Fruit fly (Drosophila melanogaster) whole organism, embryonic: ENCODE measurements around the gene Ac13E.
A peak's percentile ranks its signal among the peaks of the same experiment; 100 is the strongest.

Experiments
- Adf1 ChIP-seq: fragments of 200-800 bp; sonication (Bioruptor generic); IDR thresholded peaks from 2 replicates; pipeline ENCODE4 v1.3.6; 2022; ENCODE audit warnings: missing biosample characterization, missing genetic modification characterization
- CG10959 ChIP-seq: fragments of 200-800 bp; sonication (Bioruptor generic); IDR thresholded peaks from 2 replicates; pipeline ENCODE4 v1.3.6; 2022; ENCODE audit warnings: missing biosample characterization, missing genetic modification characterization
- CG10979 ChIP-seq: fragments of 200-800 bp; sonication (Bioruptor generic); optimal IDR thresholded peaks from 2 replicates; lab custom pipeline; 2018; ENCODE audit warnings: missing biosample characterization, mild to moderate bottlenecking, missing genetic modification characterization, moderate library complexity
- CG11504 ChIP-seq: fragments of 200-800 bp; sonication (Bioruptor generic); optimal IDR thresholded peaks from 3 replicates; lab custom pipeline; 2019; ENCODE audit warnings: missing biosample characterization, mild to moderate bottlenecking, missing genetic modification characterization, moderate library complexity
- CG13123 ChIP-seq: fragments of 200-800 bp; sonication (Bioruptor generic); optimal IDR thresholded peaks from 2 replicates; lab custom pipeline; 2016; ENCODE audit warnings: missing biosample characterization, missing genetic modification characterization
- CG13287 ChIP-seq: fragments of 200-800 bp; sonication (Bioruptor generic); IDR thresholded peaks from 2 replicates; pipeline ENCODE4 v1.3.6; 2022; ENCODE audit warnings: missing biosample characterization, missing genetic modification characterization; ENCODE audit not compliant: partially characterized antibody
- CG15073 ChIP-seq: fragments of 200-800 bp; sonication (Bioruptor generic); optimal IDR thresholded peaks from 2 replicates; lab custom pipeline; 2016; ENCODE audit warnings: missing biosample characterization, missing genetic modification characterization
- CG16813 ChIP-seq: fragments of 200-800 bp; sonication (Bioruptor generic); IDR thresholded peaks from 3 replicates; pipeline ENCODE4 v1.3.6; 2022; ENCODE audit warnings: missing biosample characterization, missing genetic modification characterization; ENCODE audit not compliant: partially characterized antibody
- CG17186 ChIP-seq: fragments of 200-800 bp; sonication (Bioruptor generic); optimal IDR thresholded peaks from 3 replicates; lab custom pipeline; 2017; ENCODE audit warnings: missing biosample characterization, missing genetic modification reagents, missing genetic modification characterization
- CG18011 ChIP-seq: fragments of 200-800 bp; sonication (Bioruptor generic); optimal IDR thresholded peaks from 2 replicates; lab custom pipeline; 2017; ENCODE audit warnings: missing biosample characterization, missing genetic modification characterization, mild to moderate bottlenecking, moderate library complexity, missing genotype
- CG18599 ChIP-seq: fragments of 200-800 bp; sonication (Bioruptor generic); optimal IDR thresholded peaks from 3 replicates; lab custom pipeline; 2017; ENCODE audit warnings: missing biosample characterization, missing genetic modification characterization, mild to moderate bottlenecking, moderate library complexity, missing genetic modification reagents
- CG2202 ChIP-seq: fragments of 200-800 bp; sonication (Bioruptor generic); optimal IDR thresholded peaks from 2 replicates; lab custom pipeline; 2018; ENCODE audit warnings: missing biosample characterization, mild to moderate bottlenecking, missing genetic modification characterization
- CG3726 ChIP-seq: fragments of 200-800 bp; sonication (Bioruptor generic); IDR thresholded peaks from 3 replicates; pipeline ENCODE4, ENCODE4 v1.3.6; 2022; ENCODE audit warnings: missing biosample characterization, missing genetic modification characterization
- CG4820 ChIP-seq: fragments of 200-800 bp; sonication (Bioruptor generic); optimal IDR thresholded peaks from 3 replicates; lab custom pipeline; 2016; ENCODE audit warnings: missing biosample characterization, missing genetic modification characterization
- CG6791 ChIP-seq: fragments of 200-800 bp; sonication (Bioruptor generic); IDR thresholded peaks from 3 replicates; pipeline ENCODE4 v1.3.6; 2022; ENCODE audit warnings: missing biosample characterization, missing genetic modification characterization; ENCODE audit not compliant: partially characterized antibody
- CG8478 ChIP-seq: fragments of >200 bp; optimal IDR thresholded peaks from 2 replicates; lab custom pipeline; 2018
- CG9609 ChIP-seq: fragments of 200-800 bp; sonication (Bioruptor generic); optimal IDR thresholded peaks from 3 replicates; lab custom pipeline; 2016; ENCODE audit warnings: missing biosample characterization, missing genetic modification characterization
- CTCF ChIP-seq: fragments of 200-800 bp; sonication (Bioruptor generic); optimal IDR thresholded peaks from 2 replicates; lab custom pipeline; 2017; ENCODE audit warnings: missing biosample characterization, mild to moderate bottlenecking, missing genetic modification characterization, moderate library complexity
- Camta ChIP-seq: fragments of 200-800 bp; sonication (Bioruptor generic); optimal IDR thresholded peaks from 2 replicates; lab custom pipeline; 2016; ENCODE audit warnings: missing biosample characterization, missing genetic modification characterization
- CkIIα-i1 ChIP-seq: fragments of 200-800 bp; sonication (Bioruptor generic); IDR thresholded peaks from 2 replicates; pipeline ENCODE4 v1.3.6; 2022; ENCODE audit warnings: missing biosample characterization, missing genetic modification characterization
- CoRest ChIP-seq: fragments of 200-800 bp; sonication (Bioruptor generic); optimal IDR thresholded peaks from 3 replicates; lab custom pipeline; 2018; ENCODE audit warnings: missing biosample characterization, mild to moderate bottlenecking, missing genetic modification characterization, moderate library complexity
- Dbx ChIP-seq: fragments of 200-800 bp; sonication (Bioruptor generic); IDR thresholded peaks from 3 replicates; pipeline ENCODE4 v1.3.6; 2022; ENCODE audit warnings: missing biosample characterization, missing genetic modification characterization
- Dll ChIP-seq: fragments of 200-800 bp; sonication (Bioruptor generic); IDR thresholded peaks from 4 replicates; pipeline ENCODE4 v1.3.6; 2022; ENCODE audit warnings: missing biosample characterization, missing genetic modification characterization; ENCODE audit not compliant: partially characterized antibody
- Doc2 ChIP-seq: fragments of 200-800 bp; sonication (Bioruptor generic); IDR thresholded peaks from 2 replicates; pipeline ENCODE4 v1.3.6; 2022; ENCODE audit warnings: missing biosample characterization, missing genetic modification characterization
- Dref ChIP-seq: fragments of 200-800 bp; sonication (Bioruptor generic); IDR thresholded peaks from 2 replicates; pipeline ENCODE4 v1.3.6; 2022; ENCODE audit warnings: missing biosample characterization, missing genetic modification characterization
- HmgD ChIP-seq: fragments of 200-800 bp; sonication (Bioruptor generic); optimal IDR thresholded peaks from 3 replicates; lab custom pipeline; 2016; ENCODE audit warnings: missing biosample characterization, missing genetic modification characterization
- Lhr ChIP-seq: fragments of 200-800 bp; sonication (Bioruptor generic); optimal IDR thresholded peaks from 3 replicates; lab custom pipeline; 2017; ENCODE audit warnings: mild to moderate bottlenecking, missing biosample characterization, missing genetic modification reagents, missing genetic modification characterization
- Max ChIP-seq: fragments of 200-800 bp; sonication (Bioruptor generic); optimal IDR thresholded peaks from 2 replicates; lab custom pipeline; 2016; ENCODE audit warnings: missing biosample characterization, mild to moderate bottlenecking, missing genetic modification characterization
- Med ChIP-seq: fragments of 200-800 bp; sonication (Bioruptor generic); peaks from one replicate; lab custom pipeline; 2016; ENCODE audit warnings: missing biosample characterization, missing genetic modification characterization, mild to moderate bottlenecking, inconsistent platforms, moderate library complexity
- NC2α ChIP-seq: fragments of 200-800 bp; sonication (Bioruptor generic); optimal IDR thresholded peaks from 2 replicates; lab custom pipeline; 2016; ENCODE audit warnings: missing biosample characterization, missing genetic modification characterization
- Ravus ChIP-seq: fragments of 200-800 bp; sonication (Bioruptor generic); IDR thresholded peaks from 2 replicates; pipeline ENCODE4 v1.3.6; 2022; ENCODE audit warnings: missing biosample characterization, missing genetic modification characterization
- Rfx ChIP-seq: fragments of 200-800 bp; sonication (Bioruptor generic); IDR thresholded peaks from 2 replicates; pipeline ENCODE4 v1.3.6; 2022; ENCODE audit warnings: missing biosample characterization, missing genetic modification characterization
- YL-1 ChIP-seq: fragments of 200-800 bp; sonication (Bioruptor generic); optimal IDR thresholded peaks from 3 replicates; lab custom pipeline; 2017; ENCODE audit warnings: missing biosample characterization, mild to moderate bottlenecking, missing genetic modification characterization
- abd-A ChIP-seq: fragments of 200-800 bp; sonication (Bioruptor generic); optimal IDR thresholded peaks from 3 replicates; lab custom pipeline; 2019; ENCODE audit warnings: missing biosample characterization, mild to moderate bottlenecking, missing genetic modification characterization, moderate library complexity
- cg ChIP-seq: fragments of 200-800 bp; sonication (Bioruptor generic); optimal IDR thresholded peaks from 3 replicates; lab custom pipeline; 2019; ENCODE audit warnings: missing biosample characterization, mild to moderate bottlenecking, missing genetic modification characterization, moderate library complexity
- chinmo ChIP-seq: fragments of 200-800 bp; sonication (Bioruptor generic); IDR thresholded peaks from 4 replicates; pipeline ENCODE4 v1.3.6; 2022; ENCODE audit warnings: missing biosample characterization, missing genetic modification characterization; ENCODE audit not compliant: partially characterized antibody
- ci ChIP-seq: fragments of 200-800 bp; sonication (Bioruptor generic); IDR thresholded peaks from 3 replicates; pipeline ENCODE4 v1.3.6; 2022; ENCODE audit warnings: missing biosample characterization, missing genetic modification characterization
- crc ChIP-seq: fragments of 200-800 bp; sonication (Bioruptor generic); optimal IDR thresholded peaks from 2 replicates; lab custom pipeline; 2016; ENCODE audit warnings: missing biosample characterization, missing genetic modification characterization
- crol ChIP-seq: fragments of 200-800 bp; sonication (Bioruptor generic); IDR thresholded peaks from 2 replicates; pipeline ENCODE4 v1.3.6; 2022; ENCODE audit warnings: missing biosample characterization, missing genetic modification characterization
- dmrt11E ChIP-seq: fragments of 200-800 bp; sonication (Bioruptor generic); optimal IDR thresholded peaks from 3 replicates; lab custom pipeline; 2018; ENCODE audit warnings: missing biosample characterization, mild to moderate bottlenecking, missing genetic modification characterization, moderate library complexity
- fd3F ChIP-seq: fragments of 200-800 bp; sonication (Bioruptor generic); optimal IDR thresholded peaks from 2 replicates; lab custom pipeline; 2018; ENCODE audit warnings: missing biosample characterization, mild to moderate bottlenecking, missing genetic modification characterization, moderate library complexity
- gfzf ChIP-seq: fragments of 200-800 bp; sonication (Bioruptor generic); optimal IDR thresholded peaks from 2 replicates; lab custom pipeline; 2016; ENCODE audit warnings: missing biosample characterization, mild to moderate bottlenecking, missing genetic modification characterization, moderate library complexity
- hkb ChIP-seq, 2 experiments: fragments of 200-800 bp in 1 of 2; fragments of >200 bp in 1 of 2; sonication (Bioruptor generic) in 1 of 2; IDR thresholded peaks in 1 of 2; optimal IDR thresholded peaks in 1 of 2; 2 replicates each; pipeline versions ENCODE4 v1.3.6 to Lab custom; 2017 to 2022; ENCODE audit warnings: missing biosample characterization in 1 of 2, missing genetic modification characterization in 1 of 2
- maf-S ChIP-seq: fragments of 200-800 bp; sonication (Bioruptor generic); optimal IDR thresholded peaks from 2 replicates; lab custom pipeline; 2016; ENCODE audit warnings: missing biosample characterization, missing genetic modification characterization
- nerfin-2 ChIP-seq: fragments of 200-800 bp; sonication (Bioruptor generic); IDR thresholded peaks from 2 replicates; pipeline ENCODE4 v1.3.6; 2022; ENCODE audit warnings: missing biosample characterization, missing genetic modification characterization; ENCODE audit not compliant: partially characterized antibody
- onecut ChIP-seq: fragments of 200-800 bp; sonication (Bioruptor generic); IDR thresholded peaks from 2 replicates; pipeline ENCODE4 v1.3.6; 2022; ENCODE audit warnings: missing biosample characterization, missing genetic modification characterization
- row ChIP-seq: fragments of 200-800 bp; sonication (Bioruptor generic); IDR thresholded peaks from 3 replicates; pipeline ENCODE4 v1.3.6; 2022; ENCODE audit warnings: missing biosample characterization, missing genetic modification characterization
- sens ChIP-seq: fragments of 200-800 bp; sonication (Bioruptor generic); peaks from one replicate; lab custom pipeline; 2016; ENCODE audit warnings: missing biosample characterization, missing genetic modification characterization
- trh ChIP-seq: fragments of 200-800 bp; sonication (Bioruptor generic); optimal IDR thresholded peaks from 2 replicates; lab custom pipeline; 2016; ENCODE audit warnings: missing biosample characterization, missing genetic modification characterization
- zen ChIP-seq: fragments of 200-800 bp; sonication (Bioruptor generic); optimal IDR thresholded peaks from 3 replicates; lab custom pipeline; 2018; ENCODE audit warnings: missing biosample characterization, mild to moderate bottlenecking, missing genetic modification characterization, moderate library complexity

Gene Ac13E

DNA sequence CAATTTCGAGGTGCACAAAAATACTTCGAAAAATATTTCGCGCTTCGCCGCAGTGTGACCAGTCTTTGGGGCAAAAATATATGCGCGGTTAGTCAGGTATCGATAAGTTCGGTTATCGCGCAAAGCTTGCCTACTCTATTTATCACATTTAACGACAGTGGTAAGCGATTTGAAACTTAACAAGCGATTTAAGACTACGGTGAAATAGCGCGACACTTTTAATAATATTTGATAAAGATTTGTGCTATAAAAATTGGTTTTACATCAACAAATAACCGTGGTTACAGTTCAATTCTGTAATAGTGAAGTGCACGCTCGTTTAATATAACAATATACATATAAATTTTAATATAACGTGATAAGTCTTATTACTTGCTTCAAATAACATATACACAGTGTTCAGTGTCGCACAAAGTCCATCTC, 78.7 kb downstream of the Ac13E start, which contains the start of gene mh (continued):
- TF ChIP-seq Rfx (GFP tag; lab: Robert Waterston, UW) = peak; percentile 37; the same call in 1 of the 2 replicates
- TF ChIP-seq YL-1 (GFP tag; lab: Kevin White, UChicago) = peak; percentile 4
- TF ChIP-seq CG6791 = peak; percentile 79
- 0 out of 4 replicates have a peak, but pooled peaks have one; percentile 62 for TF ChIP-seq chinmo (GFP tag; lab: Robert Waterston, UW)
- peak; percentile 75 for TF ChIP-seq CG17186 (GFP tag; lab: Kevin White, UChicago)
- TF ChIP-seq onecut = no peak
- peak; percentile 66 for TF ChIP-seq CG16813 (GFP tag; lab: Robert Waterston, UW)
- peak; percentile 69 for TF ChIP-seq Med (GFP tag; lab: Kevin White, UChicago)
- TF ChIP-seq Max (GFP tag; lab: Kevin White, UChicago) = peak; percentile 34
- no peak for TF ChIP-seq crc
- TF ChIP-seq gfzf (GFP tag; lab: Kevin White, UChicago) = peak; percentile 73
- peak; percentile 32 for TF ChIP-seq fd3F (GFP tag; lab: Kevin White, UChicago)

DNA sequence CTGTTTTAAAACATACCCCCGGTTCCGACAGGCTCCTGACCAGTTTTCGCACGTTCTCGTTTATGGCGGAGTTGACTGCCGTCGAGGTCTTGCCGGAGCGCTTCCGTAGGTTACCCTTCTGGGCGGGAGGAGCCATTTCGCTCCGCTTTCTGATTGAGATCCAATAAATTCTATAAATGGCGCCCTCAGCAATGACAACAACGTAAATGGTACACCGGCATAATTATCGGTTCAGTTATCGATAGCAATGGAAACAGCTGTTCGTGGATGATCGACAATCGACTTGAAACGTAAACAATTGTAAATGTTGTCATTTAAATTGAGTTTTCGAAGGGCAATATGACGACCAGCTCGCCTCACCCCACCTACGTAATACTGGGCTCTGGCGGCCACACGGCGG, 82.2 kb downstream of the Ac13E start, which contains the start of the genes Grip128 and Alg14:
Gene Grip128 (minus strand): TSS at position 216 of the 400 bp plus-strand sequence.
Gene Alg14 (plus strand): TSS at position 261 of the 400 bp plus-strand sequence.
- TF ChIP-seq CG11504 (tag; lab: Kevin White, UChicago) (no peak), Dll (GFP tag; lab: Robert Waterston, UW) (peak; percentile 68), CG17186 (GFP tag; lab: Kevin White, UChicago) (no peak), Adf1 (no peak), CG4820 (no peak), Lhr (GFP tag; lab: Kevin White, UChicago) (no peak), CoRest (tag; lab: Kevin White, UChicago) (no peak), Dref (GFP tag; lab: Robert Waterston, UW) (peak; percentile 67), Ravus (GFP tag; lab: Robert Waterston, UW) (no peak), Camta (GFP tag; lab: Kevin White, UChicago) (no peak), Dbx (GFP tag; lab: Robert Waterston, UW) (no peak), sens (GFP tag; lab: Kevin White, UChicago) (no peak), trh (GFP tag; lab: Kevin White, UChicago) (no peak), nerfin-2 (peak; percentile 76), CG3726 (GFP tag; lab: Robert Waterston, UW) (no peak), CkIIα-i1 (no peak), abd-A (no peak), CG18599 (GFP tag; lab: Kevin White, UChicago) (no peak), maf-S (GFP tag; lab: Kevin White, UChicago) (no peak), CG10959 (GFP tag; lab: Robert Waterston, UW) (no peak), chinmo (GFP tag; lab: Robert Waterston, UW) (no peak), crol (no peak), Doc2 (GFP tag; lab: Robert Waterston, UW) (no peak), HmgD (GFP tag; lab: Kevin White, UChicago) (no peak), CG15073 (GFP tag; lab: Kevin White, UChicago) (no peak), hkb (optimal IDR thresholded peaks at IDR 0.05; lab: Kevin White, UChicago) (no peak), hkb (GFP tag; IDR thresholded peaks at IDR 0.05; lab: Robert Waterston, UW) (no peak), CG18011 (peak; percentile 57), row (GFP tag; lab: Robert Waterston, UW) (no peak), ci (GFP tag; lab: Robert Waterston, UW) (no peak), CG9609 (GFP tag; lab: Kevin White, UChicago) (no peak), CG8478 (lab: Kevin White, UChicago) (no peak), CG10979 (tag; lab: Kevin White, UChicago) (no peak), CTCF (GFP tag; lab: Kevin White, UChicago) (no peak), dmrt11E (no peak), CG13287 (peak; percentile 68), cg (GFP tag; lab: Kevin White, UChicago) (no peak), CG2202 (tag; lab: Kevin White, UChicago) (no peak), zen (tag; lab: Kevin White, UChicago) (no peak), NC2α (GFP tag; lab: Kevin White, UChicago) (no peak), CG6791 (peak; percentile 69; the same call in 2 of the 3 replicates), CG13123 (GFP tag; lab: Kevin White, UChicago) (no peak)
